Worm (Caenorhabditis elegans) whole organism, late embryonic: ENCODE measurements around the gene F07C6.2.

ENCODE experiments used
- ceh-9 ChIP-seq: sonication (generic microtip); optimal IDR thresholded peaks from 2 replicates; lab custom pipeline; 2016; ENCODE audit warnings: mild to moderate bottlenecking, missing genetic modification characterization, inconsistent platforms, missing compliant biosample characterization
- ets-4 ChIP-seq: sonication (generic microtip); optimal IDR thresholded peaks from 2 replicates; lab custom pipeline; 2016; ENCODE audit warnings: missing genetic modification characterization, missing compliant biosample characterization
- fax-1 ChIP-seq: sonication (generic microtip); optimal IDR thresholded peaks from 2 replicates; lab custom pipeline; 2016; ENCODE audit warnings: missing genotype, missing genetic modification characterization, missing compliant biosample characterization
- gmeb-2 ChIP-seq: sonication (generic microtip); optimal IDR thresholded peaks from 2 replicates; lab custom pipeline; 2016; ENCODE audit warnings: missing genetic modification characterization, inconsistent platforms, missing compliant biosample characterization
- npax-4 ChIP-seq: sonication (generic microtip); optimal IDR thresholded peaks from 2 replicates; lab custom pipeline; 2016; ENCODE audit warnings: missing genetic modification characterization, missing compliant biosample characterization
- pag-3 ChIP-seq: sonication (generic microtip); optimal IDR thresholded peaks from 2 replicates; lab custom pipeline; 2016; ENCODE audit warnings: missing compliant biosample characterization, missing genetic modification characterization, borderline replicate concordance
- ztf-16 ChIP-seq: sonication (generic microtip); optimal IDR thresholded peaks from 2 replicates; lab custom pipeline; 2017; ENCODE audit warnings: missing genetic modification characterization, missing compliant biosample characterization

DNA sequence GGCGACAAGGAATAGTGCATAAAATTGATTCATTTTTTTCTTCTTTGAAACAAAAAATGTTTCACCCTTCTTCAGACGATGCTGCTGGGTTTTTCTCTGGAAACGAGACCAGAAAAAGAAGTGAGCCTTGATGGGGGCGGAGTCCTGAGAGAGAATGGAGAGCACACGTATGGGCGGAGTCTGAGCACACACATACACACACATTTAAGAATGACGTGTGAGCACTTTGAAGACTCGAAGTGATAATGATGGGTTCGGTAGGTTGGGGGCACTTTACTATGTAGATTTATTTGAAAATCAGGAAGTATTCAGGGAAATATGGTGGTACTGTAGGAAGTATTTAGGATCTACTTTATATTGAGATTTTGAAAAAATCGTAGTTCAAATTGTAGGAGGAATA is 33.5 kb upstream of the F07C6.2 start, which contains the start of gene flp-9:
- TF ChIP-seq ceh-9 (tag; lab: Kevin White, UChicago) (no peak), ets-4 (tag; lab: Kevin White, UChicago) (no peak), fax-1 (tag; lab: Kevin White, UChicago) (no peak), pag-3 (tag; lab: Kevin White, UChicago) (no peak), gmeb-2 (tag; lab: Kevin White, UChicago) (no peak), ztf-16 (tag; lab: Kevin White, UChicago) (no peak), npax-4 (no peak)
